Worm (Caenorhabditis elegans) whole organism, L1 larva: ENCODE results near the gene cpr-3.

ENCODE experiments used
- C04F5.9 ChIP-seq: sonication (generic microtip); optimal IDR thresholded peaks from 2 replicates; lab custom pipeline; 2016; ENCODE audit warnings: missing genetic modification characterization, missing compliant biosample characterization
- aly-2 ChIP-seq: fragments of 150-350 bp; optimal IDR thresholded peaks from 2 replicates; lab custom pipeline; 2014; ENCODE audit warnings: missing biosample characterization, missing genetic modification characterization
- blmp-1 ChIP-seq: fragments of 150-350 bp; optimal IDR thresholded peaks from 2 replicates; lab custom pipeline; 2014; ENCODE audit warnings: missing biosample characterization, missing genetic modification characterization
- ceh-63 ChIP-seq: fragments of 200-800 bp; sonication (Bioruptor generic); optimal IDR thresholded peaks from 2 replicates; lab custom pipeline; 2018; ENCODE audit warnings: mild to moderate bottlenecking, missing genetic modification characterization, missing compliant biosample characterization
- ceh-88 ChIP-seq: fragments of 200-800 bp; sonication (Bioruptor generic); IDR thresholded peaks from 2 replicates; pipeline ENCODE4 v1.3.6; 2022; ENCODE audit warnings: missing genetic modification characterization, missing compliant biosample characterization
- dsc-1 ChIP-seq: sonication (generic microtip); optimal IDR thresholded peaks from 2 replicates; lab custom pipeline; 2016; ENCODE audit warnings: mild to moderate bottlenecking, missing genetic modification characterization, missing compliant biosample characterization
- elt-3 ChIP-seq, 6 experiments: fragments of 150-350 bp in 1 of 6; sonication (generic microtip); optimal IDR thresholded peaks; 2 replicates each; lab custom pipeline; 2017 to 2018; ENCODE audit warnings: missing biosample characterization in 6 of 6, missing genetic modification characterization in 6 of 6, inconsistent platforms in 1 of 6
- fkh-4 ChIP-seq: sonication (generic microtip); optimal IDR thresholded peaks from 2 replicates; lab custom pipeline; 2016; ENCODE audit warnings: missing compliant biosample characterization, missing genetic modification characterization, borderline replicate concordance
- fos-1 ChIP-seq: fragments of 150-350 bp; optimal IDR thresholded peaks from 2 replicates; lab custom pipeline; 2014; ENCODE audit warnings: missing biosample characterization, missing genetic modification characterization
- hlh-17 ChIP-seq: fragments of 200-800 bp; sonication (Bioruptor generic); optimal IDR thresholded peaks from 2 replicates; lab custom pipeline; 2018; ENCODE audit warnings: missing genetic modification characterization, mild to moderate bottlenecking, missing compliant biosample characterization, moderate library complexity, borderline replicate concordance
- hlh-4 ChIP-seq: sonication (generic microtip); optimal IDR thresholded peaks from 2 replicates; lab custom pipeline; 2016; ENCODE audit warnings: mild to moderate bottlenecking, missing genetic modification characterization, missing compliant biosample characterization
- hpl-2 ChIP-seq: fragments of 150-350 bp; optimal IDR thresholded peaks from 2 replicates; lab custom pipeline; 2014; ENCODE audit warnings: missing biosample characterization, missing genetic modification reagents, missing genetic modification characterization
- irx-1 ChIP-seq: sonication (generic microtip); optimal IDR thresholded peaks from 2 replicates; lab custom pipeline; 2016; ENCODE audit warnings: missing genetic modification characterization, missing compliant biosample characterization
- lin-13 ChIP-seq: fragments of 150-350 bp; optimal IDR thresholded peaks from 2 replicates; lab custom pipeline; 2014; ENCODE audit warnings: missing biosample characterization, missing genetic modification reagents, missing genetic modification characterization
- lin-14 ChIP-seq: fragments of 200-800 bp; sonication (Bioruptor generic); optimal IDR thresholded peaks from 2 replicates; lab custom pipeline; 2018; ENCODE audit warnings: mild to moderate bottlenecking, missing genetic modification characterization, moderate library complexity, missing compliant biosample characterization
- lin-35 ChIP-seq, 2 experiments: fragments of 150-350 bp; optimal IDR thresholded peaks; 2 replicates each; lab custom pipeline; 2014; ENCODE audit warnings: missing biosample characterization in 2 of 2, missing genetic modification characterization in 2 of 2, missing genetic modification reagents in 2 of 2
- mdl-1 ChIP-seq, 2 experiments: fragments of 150-350 bp; optimal IDR thresholded peaks; 2 replicates each; lab custom pipeline; 2014 to 2017; ENCODE audit warnings: missing biosample characterization in 2 of 2, missing genetic modification characterization in 2 of 2, inconsistent platforms in 1 of 2
- mef-2 ChIP-seq: fragments of 150-350 bp; optimal IDR thresholded peaks from 2 replicates; lab custom pipeline; 2014; ENCODE audit warnings: missing biosample characterization, missing genetic modification characterization
- nhr-11 ChIP-seq: fragments of 150-350 bp; optimal IDR thresholded peaks from 2 replicates; lab custom pipeline; 2014; ENCODE audit warnings: missing biosample characterization, missing genetic modification characterization
- nhr-12 ChIP-seq: sonication (generic microtip); optimal IDR thresholded peaks from 2 replicates; lab custom pipeline; 2017; ENCODE audit warnings: missing biosample characterization, missing genetic modification characterization
- nhr-19 ChIP-seq: fragments of 200-800 bp; sonication (Bioruptor generic); conservative IDR thresholded peaks from 2 replicates; pipeline ENCODE4 v1.3.6; 2022; ENCODE audit warnings: missing genetic modification characterization, missing compliant biosample characterization
- nhr-237 ChIP-seq: fragments of 150-350 bp; optimal IDR thresholded peaks from 2 replicates; lab custom pipeline; 2014; ENCODE audit warnings: missing biosample characterization, missing genetic modification characterization
- nhr-47 ChIP-seq: sonication (generic microtip); optimal IDR thresholded peaks from 2 replicates; lab custom pipeline; 2016; ENCODE audit warnings: mild to moderate bottlenecking, missing genetic modification characterization, moderate library complexity, missing compliant biosample characterization
- nhr-71 ChIP-seq: sonication (generic microtip); optimal IDR thresholded peaks from 2 replicates; lab custom pipeline; 2016; ENCODE audit warnings: mild to moderate bottlenecking, missing genetic modification characterization, moderate library complexity, missing compliant biosample characterization
- nhr-77 ChIP-seq: fragments of 150-350 bp; optimal IDR thresholded peaks from 2 replicates; lab custom pipeline; 2014; ENCODE audit warnings: missing biosample characterization, missing genetic modification characterization
- nhr-90 ChIP-seq: sonication (generic microtip); optimal IDR thresholded peaks from 2 replicates; lab custom pipeline; 2016; ENCODE audit warnings: mild to moderate bottlenecking, missing genetic modification characterization, missing compliant biosample characterization; ENCODE audit not compliant: poor library complexity
- pqm-1 ChIP-seq: sonication (generic microtip); optimal IDR thresholded peaks from 3 replicates; lab custom pipeline; 2017; ENCODE audit warnings: missing biosample characterization, missing genetic modification characterization
- skn-1 ChIP-seq: fragments of 150-350 bp; optimal IDR thresholded peaks from 2 replicates; lab custom pipeline; 2014; ENCODE audit warnings: missing biosample characterization, missing genetic modification characterization
- sox-4 ChIP-seq: sonication (generic microtip); optimal IDR thresholded peaks from 2 replicates; lab custom pipeline; 2016; ENCODE audit warnings: missing genetic modification characterization, missing compliant biosample characterization
- tbx-2 ChIP-seq: sonication (generic microtip); optimal IDR thresholded peaks from 2 replicates; lab custom pipeline; 2016; ENCODE audit warnings: missing genetic modification characterization, missing compliant biosample characterization
- tlp-1 ChIP-seq: fragments of 150-350 bp; optimal IDR thresholded peaks from 2 replicates; lab custom pipeline; 2014; ENCODE audit warnings: missing biosample characterization, missing genetic modification characterization
- unc-86 ChIP-seq: sonication (generic microtip); optimal IDR thresholded peaks from 2 replicates; lab custom pipeline; 2016; ENCODE audit warnings: missing genetic modification characterization, missing compliant biosample characterization
- xbp-1 ChIP-seq: sonication (generic microtip); optimal IDR thresholded peaks from 2 replicates; lab custom pipeline; 2016; ENCODE audit warnings: missing genetic modification characterization, missing compliant biosample characterization
- zag-1 ChIP-seq: fragments of 150-350 bp; optimal IDR thresholded peaks from 2 replicates; lab custom pipeline; 2014; ENCODE audit warnings: missing biosample characterization, missing genetic modification characterization
- ztf-11 ChIP-seq, 2 experiments: sonication (generic microtip); optimal IDR thresholded peaks; 2 replicates each; lab custom pipeline; 2016 to 2017; ENCODE audit warnings: missing genetic modification characterization in 2 of 2, missing biosample characterization in 1 of 2, missing compliant biosample characterization in 1 of 2

cpr-3 gene

ce11 chrV:15276915-15277314 is 21.6 kb downstream of the cpr-3 start, which contains the start of gene srw-17:
srw-17 (minus strand) TSS chrV:15277015.
- TF ChIP-seq elt-3 (tag; optimal IDR thresholded peaks at IDR 0.05; lab: Kevin White, UChicago) (no peak), nhr-19 (GFP tag; lab: Robert Waterston, UW) (no peak), C04F5.9 (tag; lab: Kevin White, UChicago) (no peak), nhr-77 (no peak), skn-1 (tag; lab: Kevin White, UChicago) (no peak), hlh-17 (no peak), lin-13 (GFP tag; lab: Kevin White, UChicago) (no peak), pqm-1 (no peak), unc-86 (tag; lab: Kevin White, UChicago) (no peak), nhr-71 (no peak), hpl-2 (no peak), aly-2 (tag; lab: Kevin White, UChicago) (no peak), irx-1 (tag; lab: Kevin White, UChicago) (no peak), tlp-1 (no peak)

DNA sequence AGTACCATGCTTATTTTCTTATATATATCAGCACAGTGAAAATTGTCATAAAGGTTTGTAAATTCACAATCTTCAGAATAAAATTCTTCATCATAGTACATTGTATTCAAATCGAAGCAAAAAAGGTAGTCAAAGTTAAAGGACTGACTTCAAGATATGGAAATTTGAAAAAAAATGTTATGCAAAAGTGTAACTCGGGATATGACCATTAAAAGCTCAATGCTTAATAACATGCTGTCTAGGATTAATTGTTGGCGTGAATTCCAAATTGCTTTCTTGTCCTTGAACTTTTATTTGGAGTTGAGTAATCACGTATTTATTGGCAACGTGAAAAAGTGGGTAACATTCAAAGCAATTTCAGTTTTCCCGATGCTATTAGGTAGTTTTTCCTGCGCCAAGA is 23.7 kb downstream of the cpr-3 start, which contains the start of gene srw-16:
Gene srw-16 (minus strand): TSS at position 101 of the 400 bp plus-strand sequence.
- TF ChIP-seq tbx-2 (no peak), ztf-11 (tag; optimal IDR thresholded peaks at IDR 0.05; lab: Kevin White, UChicago) (no peak), nhr-237 (tag; lab: Kevin White, UChicago) (no peak), hlh-4 (no peak), lin-35 (GFP tag; optimal IDR thresholded peaks at IDR 0.05; lab: Kevin White, UChicago) (no peak), mdl-1 (tag; optimal IDR thresholded peaks at IDR 0.05; lab: Kevin White, UChicago) (no peak), zag-1 (tag; lab: Kevin White, UChicago) (no peak)

DNA sequence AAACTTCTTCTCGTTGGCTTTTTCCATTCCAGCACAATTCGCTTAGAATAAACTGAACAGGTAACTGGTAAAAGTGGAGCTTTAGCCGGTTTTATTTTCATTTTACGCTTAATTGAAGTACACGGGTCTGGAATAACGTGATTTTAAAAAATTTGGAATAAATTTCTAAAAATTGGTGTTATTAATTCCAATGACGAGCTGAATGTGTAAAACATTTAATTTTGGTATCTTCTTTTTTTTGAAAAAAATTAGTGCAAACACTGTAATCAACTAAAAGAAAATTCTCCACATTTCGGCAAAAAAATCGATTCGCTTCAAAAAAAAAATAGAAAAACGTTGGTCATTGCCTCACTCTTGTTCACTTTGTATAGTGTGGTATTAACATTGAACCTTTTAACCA is 26.2 kb downstream of the cpr-3 start, which contains the start of gene T10H4.4:
Gene T10H4.4 (minus strand): TSS at position 101 of the 400 bp plus-strand sequence.
- no peak for TF ChIP-seq nhr-47 (tag; lab: Kevin White, UChicago)
- TF ChIP-seq fos-1 (tag; lab: Kevin White, UChicago) = no peak
- TF ChIP-seq sox-4 = no peak
- no peak for TF ChIP-seq nhr-71
- no peak for TF ChIP-seq hlh-17
- TF ChIP-seq mdl-1 (tag; optimal IDR thresholded peaks at IDR 0.05; lab: Kevin White, UChicago) = no peak
- no peak for TF ChIP-seq pqm-1
- TF ChIP-seq lin-13 (GFP tag; lab: Kevin White, UChicago) = no peak
- no peak for TF ChIP-seq blmp-1 (tag; lab: Kevin White, UChicago)
- TF ChIP-seq hpl-2 = no peak
- TF ChIP-seq tlp-1 = no peak
- no peak for TF ChIP-seq nhr-12 (tag; lab: Kevin White, UChicago)
- TF ChIP-seq tbx-2 = no peak
- TF ChIP-seq, all 84 proteins: peak for 0

DNA sequence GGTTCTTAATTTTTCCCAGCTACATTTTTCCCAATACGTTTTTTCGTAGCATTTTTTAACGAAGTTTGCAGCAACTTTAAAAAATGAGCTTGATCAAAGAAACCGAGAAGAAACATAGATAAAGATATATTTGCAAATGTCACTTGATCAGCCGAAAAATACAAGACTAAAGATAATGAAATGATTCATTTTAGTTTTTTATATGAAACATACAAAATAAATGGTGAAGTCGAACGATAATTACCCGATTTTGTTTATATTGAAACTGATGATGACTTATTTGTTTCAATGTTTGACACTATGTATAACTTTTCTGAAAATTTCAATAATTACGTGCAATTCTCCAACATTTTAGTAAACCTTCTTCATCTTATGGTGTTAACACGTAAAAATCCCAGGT is 30.2 kb downstream of the cpr-3 start, which contains the start of gene srw-22:
Gene srw-22 (plus strand): TSS at position 301 of the 400 bp plus-strand sequence.
- TF ChIP-seq ceh-88 (no peak), nhr-90 (no peak), dsc-1 (tag; lab: Kevin White, UChicago) (no peak), nhr-19 (GFP tag; lab: Robert Waterston, UW) (no peak), zag-1 (tag; lab: Kevin White, UChicago) (no peak), unc-86 (tag; lab: Kevin White, UChicago) (no peak), ceh-63 (GFP tag; lab: Kevin White, UChicago) (no peak), fkh-4 (no peak), nhr-11 (tag; lab: Kevin White, UChicago) (no peak)

- TF ChIP-seq lin-14 (GFP tag; lab: Kevin White, UChicago) (no peak), fos-1 (tag; lab: Kevin White, UChicago) (no peak), elt-3 (tag; optimal IDR thresholded peaks at IDR 0.05; lab: Kevin White, UChicago) (no peak), nhr-237 (tag; lab: Kevin White, UChicago) (no peak), mdl-1 (tag; optimal IDR thresholded peaks at IDR 0.05; lab: Kevin White, UChicago) (no peak), xbp-1 (tag; lab: Kevin White, UChicago) (no peak), C04F5.9 (tag; lab: Kevin White, UChicago) (no peak), mef-2 (tag; lab: Kevin White, UChicago) (no peak)
Measured at ce11 chrV:15267405-15267804, 31.1 kb downstream of the cpr-3 start, which contains the start of gene T10H4.13. T10H4.13 (minus strand) TSS chrV:15267505.
